Fruit fly (Drosophila melanogaster): ENCODE measurements around the gene Kaz.

The Kaz gene

DNA sequence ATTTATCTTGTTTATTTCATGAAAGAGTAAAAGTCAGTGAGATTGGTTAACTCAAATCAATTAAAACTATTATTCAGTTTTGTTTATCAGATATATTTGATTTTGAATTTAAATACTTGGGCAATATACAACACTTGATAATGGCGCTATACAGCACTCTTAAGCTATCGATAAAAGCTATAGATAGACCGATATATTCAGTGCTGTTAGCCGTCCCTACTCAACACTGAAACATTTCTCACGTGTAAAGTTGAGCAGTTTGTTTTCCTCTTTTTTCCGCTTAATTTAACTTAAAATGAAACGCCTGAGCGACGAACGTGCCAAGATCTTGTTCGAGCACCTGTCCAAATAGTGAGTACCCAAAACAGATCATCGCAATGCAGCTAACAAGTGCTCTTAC, 20.7 kb upstream of the Kaz start, which contains the start of gene CG7006 (continued):
- TF ChIP-seq CG1602 (GFP tag; optimal IDR thresholded peaks at IDR 0.05) (peak; percentile 56), jumu (GFP tag; optimal IDR thresholded peaks at IDR 0.05) (peak; percentile 74), CG6765 (GFP tag; optimal IDR thresholded peaks at IDR 0.05) (no peak), bowl (GFP tag; IDR thresholded peaks at IDR 0.05) (no peak), gcm2 (GFP tag; optimal IDR thresholded peaks at IDR 0.05) (peak; percentile 22), Atf-2 (GFP tag; optimal IDR thresholded peaks at IDR 0.05) (peak; percentile 58), CG4730 (GFP tag; IDR thresholded peaks at IDR 0.05) (0 out of 2 replicates have a peak, but pooled peaks have one; percentile 33), wdn (GFP tag; IDR thresholded peaks at IDR 0.05) (peak; percentile 58), Doc3 (GFP tag; IDR thresholded peaks at IDR 0.05; ENCODE audit: partially characterized antibody) (peak; percentile 47; the same call in 1 of the 3 replicates), CG30403 (GFP tag; optimal IDR thresholded peaks at IDR 0.05) (peak; percentile 80), sob (GFP tag; IDR thresholded peaks at IDR 0.05) (peak; percentile 95), CG1792 (GFP tag; optimal IDR thresholded peaks at IDR 0.05) (peak; percentile 72), cato (GFP tag; optimal IDR thresholded peaks at IDR 0.05; ENCODE audit: borderline replicate concordance) (peak; percentile 43), CTCF (GFP tag; optimal IDR thresholded peaks at IDR 0.05) (no peak), slbo (GFP tag; IDR thresholded peaks at IDR 0.05) (peak; percentile 92), Trl (optimal IDR thresholded peaks at IDR 0.05) (no peak), Trl (GFP tag; optimal IDR thresholded peaks at IDR 0.05) (peak; percentile 82), NC2β (GFP tag; optimal IDR thresholded peaks at IDR 0.05) (peak; percentile 80), CG2202 (tag; optimal IDR thresholded peaks at IDR 0.05) (no peak), Dfd (GFP tag; optimal IDR thresholded peaks at IDR 0.05) (no peak), cad (GFP tag; optimal IDR thresholded peaks at IDR 0.05) (no peak), Drgx (GFP tag; IDR thresholded peaks at IDR 0.05) (no peak), CG17328 (GFP tag; IDR thresholded peaks at IDR 0.05) (peak; percentile 14; the same call in 1 of the 2 replicates), insv (GFP tag; optimal IDR thresholded peaks at IDR 0.05) (peak in 1 of 2 experiments; percentile 13), Dad (GFP tag; optimal IDR thresholded peaks at IDR 0.05) (peak; percentile 87), CG4360 (GFP tag; IDR thresholded peaks at IDR 0.05) (no peak), CG8388 (GFP tag; optimal IDR thresholded peaks at IDR 0.05) (no peak), CG2678 (tag; optimal IDR thresholded peaks at IDR 0.05) (no peak), pho (GFP tag; optimal IDR thresholded peaks at IDR 0.05) (peak; percentile 84), nerfin-2 (GFP tag; IDR thresholded peaks at IDR 0.05; ENCODE audit: partially characterized antibody) (0 out of 2 replicates have a peak, but pooled peaks have one; percentile 54), CG17385 (GFP tag; optimal IDR thresholded peaks at IDR 0.05) (peak; percentile 63), CG6689 (GFP tag; IDR thresholded peaks at IDR 0.05) (no peak), HLH3B (GFP tag; IDR thresholded peaks at IDR 0.05) (peak; percentile 65), CG1024 (GFP tag; IDR thresholded peaks at IDR 0.05) (no peak), zfh1 (GFP tag; IDR thresholded peaks at IDR 0.05) (peak; percentile 74; the same call in 2 of the 3 replicates), CG11456 (GFP tag; IDR thresholded peaks at IDR 0.05) (peak; percentile 85), CG3281 (GFP tag; optimal IDR thresholded peaks at IDR 0.05) (no peak), CG12391 (tag; optimal IDR thresholded peaks at IDR 0.05) (peak; percentile 55), D19B (GFP tag; optimal IDR thresholded peaks at IDR 0.05) (no peak), CG18262 (tag; optimal IDR thresholded peaks at IDR 0.05) (no peak), chn (GFP tag; optimal IDR thresholded peaks at IDR 0.05) (peak; percentile 68), dimm (GFP tag; IDR thresholded peaks at IDR 0.05) (no peak), Ravus (GFP tag; IDR thresholded peaks at IDR 0.05) (no peak), sens (GFP tag) (peak; percentile 87), org-1 (GFP tag; optimal IDR thresholded peaks at IDR 0.05) (no peak), btn (GFP tag; optimal IDR thresholded peaks at IDR 0.05) (peak; percentile 33), Ets65A (GFP tag) (peak; percentile 99), ro (GFP tag; IDR thresholded peaks at IDR 0.05) (no peak; the same call in 1 of the 2 replicates), Neu2 (GFP tag; optimal IDR thresholded peaks at IDR 0.05; ENCODE audit: borderline replicate concordance) (no peak), CG34224 (GFP tag; IDR thresholded peaks at IDR 0.05; ENCODE audit: partially characterized antibody) (peak; percentile 72), Jarid2 (GFP tag; optimal IDR thresholded peaks at IDR 0.05) (peak; percentile 7), Antp (GFP tag; optimal IDR thresholded peaks at IDR 0.05) (peak; percentile 78), CG4707 (GFP tag; optimal IDR thresholded peaks at IDR 0.05) (no peak)

Data from whole organism, embryonic.